Worm (Caenorhabditis elegans) whole organism, L4 larva: ENCODE data around the gene dgtr-1.

Experiments used
- D1046.2 ChIP-seq: fragments of 200-800 bp; sonication (Bioruptor generic); IDR thresholded peaks from 2 replicates; pipeline ENCODE4 v1.3.6; 2022; ENCODE audit warnings: missing genetic modification characterization, missing compliant biosample characterization
- F26F4.8 ChIP-seq: fragments of 200-800 bp; sonication (Bioruptor generic); conservative IDR thresholded peaks from 2 replicates; pipeline ENCODE4 v1.3.6; 2022; ENCODE audit warnings: missing genetic modification characterization, missing compliant biosample characterization
- Y105C5A.15 ChIP-seq: fragments of 200-800 bp; sonication (Bioruptor generic); IDR thresholded peaks from 2 replicates; pipeline ENCODE4 v1.3.6; 2022; ENCODE audit warnings: missing genetic modification characterization, missing compliant biosample characterization
- Y48G9A.11 ChIP-seq: fragments of 200-800 bp; sonication (Bioruptor generic); IDR thresholded peaks from 2 replicates; pipeline ENCODE4 v1.3.6; 2022; ENCODE audit warnings: missing genetic modification reagents, missing genetic modification characterization, missing compliant biosample characterization
- ZK337.2 ChIP-seq: fragments of 200-800 bp; sonication (Bioruptor generic); IDR thresholded peaks from 2 replicates; pipeline ENCODE4 v1.3.6; 2022; ENCODE audit warnings: missing genetic modification reagents, missing genetic modification characterization, missing compliant biosample characterization
- ZK546.5 ChIP-seq, 2 experiments: sonication (generic microtip); optimal IDR thresholded peaks; 2 replicates each; lab custom pipeline; 2017; ENCODE audit warnings: missing biosample characterization in 2 of 2, missing genetic modification characterization in 2 of 2
- arid-1 ChIP-seq: fragments of 200-800 bp; sonication (Bioruptor generic); conservative IDR thresholded peaks from 2 replicates; pipeline ENCODE4 v1.3.6; 2022; ENCODE audit warnings: missing genetic modification reagents, missing genetic modification characterization, missing compliant biosample characterization
- attf-4 ChIP-seq: sonication (generic microtip); optimal IDR thresholded peaks from 3 replicates; lab custom pipeline; 2017; ENCODE audit warnings: missing biosample characterization, missing genetic modification characterization
- ceh-44 ChIP-seq: fragments of 200-800 bp; sonication (Bioruptor generic); IDR thresholded peaks from 2 replicates; pipeline ENCODE4 v1.3.6; 2022; ENCODE audit warnings: missing genetic modification reagents, missing genetic modification characterization, missing compliant biosample characterization
- ceh-82 ChIP-seq: sonication (generic microtip); optimal IDR thresholded peaks from 2 replicates; lab custom pipeline; 2017; ENCODE audit warnings: missing biosample characterization, missing genetic modification characterization
- ces-1 ChIP-seq: fragments of 150-350 bp; sonication (generic microtip); optimal IDR thresholded peaks from 4 replicates; lab custom pipeline; 2014; ENCODE audit warnings: missing biosample characterization, missing genetic modification reagents, missing genetic modification characterization
- cey-2 ChIP-seq: sonication (generic microtip); optimal IDR thresholded peaks from 3 replicates; lab custom pipeline; 2017; ENCODE audit warnings: missing genetic modification characterization, mild to moderate bottlenecking, missing compliant biosample characterization, antibody characterized with exemption, borderline replicate concordance; ENCODE audit not compliant: insufficient read depth
- daf-12 ChIP-seq: fragments of 150-350 bp; optimal IDR thresholded peaks from 2 replicates; lab custom pipeline; 2014; ENCODE audit warnings: missing biosample characterization, missing genetic modification reagents, missing genetic modification characterization
- daf-16 ChIP-seq, 3 experiments: sonication (generic microtip); optimal IDR thresholded peaks; 2 replicates each; lab custom pipeline; 2016 to 2017; ENCODE audit warnings: missing genetic modification characterization in 3 of 3, missing genetic modification reagents in 3 of 3, mild to moderate bottlenecking in 2 of 3, missing compliant biosample characterization in 2 of 3, missing biosample characterization in 1 of 3, moderate library complexity in 1 of 3
- daf-8 ChIP-seq: fragments of 200-800 bp; sonication (Bioruptor generic); IDR thresholded peaks from 2 replicates; pipeline ENCODE4 v1.3.6; 2022; ENCODE audit warnings: missing genetic modification characterization, missing compliant biosample characterization
- dmd-6 ChIP-seq: fragments of 200-800 bp; sonication (Bioruptor generic); IDR thresholded peaks from 2 replicates; pipeline ENCODE4 v1.3.6; 2022; ENCODE audit warnings: missing genetic modification reagents, missing genetic modification characterization, missing compliant biosample characterization
- dmd-9 ChIP-seq: fragments of 200-800 bp; sonication (Bioruptor generic); IDR thresholded peaks from 2 replicates; pipeline ENCODE4 v1.3.6; 2022; ENCODE audit warnings: missing genetic modification reagents, missing genetic modification characterization, missing compliant biosample characterization
- dpl-1 ChIP-seq: fragments of 150-350 bp; optimal IDR thresholded peaks from 2 replicates; lab custom pipeline; 2014; ENCODE audit warnings: missing biosample characterization, missing genetic modification reagents, missing genetic modification characterization
- duxl-1 ChIP-seq: sonication (generic microtip); optimal IDR thresholded peaks from 2 replicates; lab custom pipeline; 2016; ENCODE audit warnings: mild to moderate bottlenecking, missing genetic modification characterization, moderate library complexity, missing compliant biosample characterization; ENCODE audit not compliant: poor library complexity
- dve-1 ChIP-seq: sonication (generic microtip); optimal IDR thresholded peaks from 2 replicates; lab custom pipeline; 2017; ENCODE audit warnings: antibody characterized with exemption, mild to moderate bottlenecking, missing genetic modification characterization, missing compliant biosample characterization; ENCODE audit not compliant: insufficient read depth
- egl-27 ChIP-seq: sonication (generic microtip); optimal IDR thresholded peaks from 3 replicates; lab custom pipeline; 2017; ENCODE audit warnings: missing biosample characterization, missing genetic modification reagents, missing genetic modification characterization
- egl-43 ChIP-seq: fragments of 200-800 bp; sonication (Bioruptor generic); IDR thresholded peaks from 2 replicates; pipeline ENCODE4 v1.3.6; 2022; ENCODE audit warnings: missing genetic modification reagents, missing genetic modification characterization, missing compliant biosample characterization
- hlh-11 ChIP-seq: fragments of 200-800 bp; sonication (Bioruptor generic); optimal IDR thresholded peaks from 2 replicates; lab custom pipeline; 2018; ENCODE audit warnings: mild to moderate bottlenecking, missing genetic modification characterization, missing compliant biosample characterization
- lin-13 ChIP-seq: fragments of 150-350 bp; optimal IDR thresholded peaks from 2 replicates; lab custom pipeline; 2014; ENCODE audit warnings: missing biosample characterization, missing genetic modification reagents, missing genetic modification characterization
- lsy-2 ChIP-seq, 2 experiments: fragments of 150-350 bp in 1 of 2; sonication (generic microtip) in 1 of 2; optimal IDR thresholded peaks; 2 replicates each; lab custom pipeline; 2014 to 2017; ENCODE audit warnings: missing biosample characterization in 2 of 2, missing genetic modification characterization in 2 of 2
- madf-5 ChIP-seq, 2 experiments: fragments of 200-800 bp; sonication (Bioruptor generic); IDR thresholded peaks; 2 replicates each; pipeline ENCODE4 v1.3.6; 2022; ENCODE audit warnings: missing compliant biosample characterization in 2 of 2, missing genetic modification characterization in 2 of 2
- madf-9 ChIP-seq: fragments of 200-800 bp; sonication (Bioruptor generic); conservative IDR thresholded peaks from 2 replicates; pipeline ENCODE4 v1.3.6; 2022; ENCODE audit warnings: missing genetic modification reagents, missing genetic modification characterization, missing compliant biosample characterization
- mdt-29 ChIP-seq: fragments of 200-800 bp; sonication (Bioruptor generic); IDR thresholded peaks from 2 replicates; pipeline ENCODE4 v1.3.6; 2022; ENCODE audit warnings: missing genetic modification reagents, missing genetic modification characterization, missing compliant biosample characterization
- mxl-2 ChIP-seq: fragments of 200-800 bp; sonication (Bioruptor generic); conservative IDR thresholded peaks from 2 replicates; pipeline ENCODE4 v1.3.6; 2022; ENCODE audit warnings: missing genetic modification reagents, missing genetic modification characterization, missing compliant biosample characterization
- mxl-3 ChIP-seq: fragments of 200-800 bp; sonication (Bioruptor generic); optimal IDR thresholded peaks from 2 replicates; lab custom pipeline; 2018; ENCODE audit warnings: mild to moderate bottlenecking, missing genetic modification characterization, missing compliant biosample characterization
- nhr-6 ChIP-seq: fragments of 150-350 bp; optimal IDR thresholded peaks from 2 replicates; lab custom pipeline; 2014; ENCODE audit warnings: missing biosample characterization, missing genetic modification characterization
- pha-4 ChIP-seq, 2 experiments: fragments of 150-350 bp in 1 of 2; fragments of 200-800 bp in 1 of 2; sonication (Bioruptor generic) in 1 of 2; IDR thresholded peaks in 1 of 2; optimal IDR thresholded peaks in 1 of 2; 2 replicates each; pipeline versions ENCODE4 v1.3.6 to Lab custom; 2014 to 2022; ENCODE audit warnings: missing genetic modification characterization in 2 of 2, missing genetic modification reagents in 2 of 2, missing biosample characterization in 1 of 2, missing compliant biosample characterization in 1 of 2
- sdz-12 ChIP-seq: fragments of 200-800 bp; sonication (Bioruptor generic); optimal IDR thresholded peaks from 2 replicates; lab custom pipeline; 2018; ENCODE audit warnings: mild to moderate bottlenecking, missing genetic modification characterization, missing compliant biosample characterization
- skn-1 ChIP-seq: fragments of 150-350 bp; optimal IDR thresholded peaks from 2 replicates; lab custom pipeline; 2014; ENCODE audit warnings: missing biosample characterization, missing genetic modification characterization
- unc-130 ChIP-seq: sonication (generic microtip); optimal IDR thresholded peaks from 2 replicates; lab custom pipeline; 2016; ENCODE audit warnings: missing genetic modification reagents, missing genetic modification characterization, missing compliant biosample characterization
- unc-62 ChIP-seq, 3 experiments: fragments of 150-350 bp in 1 of 3; sonication (generic microtip); optimal IDR thresholded peaks in 2 of 3; peaks in 1 of 3; 1 replicate in 1 of 3; 2 replicates in 2 of 3; lab custom pipeline; 2014 to 2017; ENCODE audit warnings: missing biosample characterization in 3 of 3, missing genetic modification characterization in 3 of 3, missing genetic modification reagents in 3 of 3, missing genotype in 1 of 3
- zip-2 ChIP-seq: fragments of 150-350 bp; optimal IDR thresholded peaks from 2 replicates; lab custom pipeline; 2014; ENCODE audit warnings: missing biosample characterization, missing genetic modification characterization

The dgtr-1 gene

ce11 chrV:6517305-6518224, 20.7 kb downstream of the dgtr-1 start (continued):
- TF ChIP-seq duxl-1 (tag; lab: Kevin White, UChicago) (no peak), dmd-6 (GFP tag; lab: Robert Waterston, UW) (peak; percentile 40), attf-4 (no peak), daf-16 (GFP tag; optimal IDR thresholded peaks at IDR 0.05; lab: Kevin White, UChicago) (no peak), daf-16 (tag; optimal IDR thresholded peaks at IDR 0.05; lab: Kevin White, UChicago) (peak; percentile 10), D1046.2 (GFP tag; lab: Robert Waterston, UW) (no peak), dve-1 (peak; percentile 81), zip-2 (no peak), Y48G9A.11 (GFP tag; lab: Robert Waterston, UW) (no peak), daf-8 (GFP tag; lab: Robert Waterston, UW) (no peak), dmd-9 (GFP tag; lab: Robert Waterston, UW) (no peak), arid-1 (GFP tag; lab: Robert Waterston, UW) (no peak), unc-130 (GFP tag; lab: Kevin White, UChicago) (no peak), ceh-82 (tag; lab: Kevin White, UChicago) (no peak), Y105C5A.15 (GFP tag; lab: Robert Waterston, UW) (no peak), egl-43 (GFP tag; lab: Robert Waterston, UW) (no peak), nhr-6 (tag; lab: Kevin White, UChicago) (peak; percentile 64), ceh-44 (no peak), egl-27 (no peak), lsy-2 (tag; optimal IDR thresholded peaks at IDR 0.05; lab: Kevin White, UChicago) (peak in 1 of 2 experiments; percentile 68), dpl-1 (GFP tag; lab: Kevin White, UChicago) (no peak), pha-4 (GFP tag; IDR thresholded peaks at IDR 0.05; lab: Robert Waterston, UW) (no peak), pha-4 (tag; optimal IDR thresholded peaks at IDR 0.05; lab: Kevin White, UChicago) (no peak), mxl-2 (no peak), hlh-11 (peak; percentile 56), ces-1 (no peak), F26F4.8 (GFP tag; lab: Robert Waterston, UW) (no peak), unc-62 (GFP tag; optimal IDR thresholded peaks at IDR 0.05 in 1 of 2; lab: Kevin White, UChicago) (peak in 1 of 2 experiments; percentile 98), unc-62 (tag; optimal IDR thresholded peaks at IDR 0.05; lab: Kevin White, UChicago) (no peak), lin-13 (GFP tag; lab: Kevin White, UChicago) (peak; percentile 8), ZK337.2 (no peak), skn-1 (tag; lab: Kevin White, UChicago) (no peak)

- TF ChIP-seq daf-12 (no peak), ZK546.5 (tag; optimal IDR thresholded peaks at IDR 0.05; lab: Kevin White, UChicago) (no peak), madf-5 (GFP tag; IDR thresholded peaks at IDR 0.05; lab: Robert Waterston, UW) (no peak), madf-9 (no peak), duxl-1 (tag; lab: Kevin White, UChicago) (no peak), sdz-12 (GFP tag; lab: Kevin White, UChicago) (no peak), cey-2 (tag; lab: Kevin White, UChicago) (no peak), pha-4 (GFP tag; IDR thresholded peaks at IDR 0.05; lab: Robert Waterston, UW) (no peak), pha-4 (tag; optimal IDR thresholded peaks at IDR 0.05; lab: Kevin White, UChicago) (no peak), mxl-3 (GFP tag; lab: Kevin White, UChicago) (no peak), mdt-29 (no peak), dmd-6 (GFP tag; lab: Robert Waterston, UW) (no peak)
- TF ChIP-seq, all 104 proteins: peak for 0
Observed at ce11 chrV:6518225-6518396, 21.2 kb downstream of the dgtr-1 start, which contains the start of gene F46E10.3. TSS of gene F46E10.3 (plus strand) at chrV:6518297.
